Worm (Caenorhabditis elegans): ENCODE measurements around the gene str-6.

- TF ChIP-seq eyg-1 (tag; optimal IDR thresholded peaks at IDR 0.05), result no peak
- TF ChIP-seq zip-5 (tag; optimal IDR thresholded peaks at IDR 0.05), result no peak
- no peak for TF ChIP-seq dve-1 (tag; optimal IDR thresholded peaks at IDR 0.05)
- TF ChIP-seq rnt-1 (tag; optimal IDR thresholded peaks at IDR 0.05), result no peak
- TF ChIP-seq nhr-11 (tag; optimal IDR thresholded peaks at IDR 0.05), result no peak
- TF ChIP-seq ceh-48 (tag; optimal IDR thresholded peaks at IDR 0.05), result no peak
- no peak for TF ChIP-seq ets-4 (tag; optimal IDR thresholded peaks at IDR 0.05)
- TF ChIP-seq ceh-34 (tag; optimal IDR thresholded peaks at IDR 0.05), result no peak
- no peak for TF ChIP-seq ref-2 (tag; optimal IDR thresholded peaks at IDR 0.05)
Measured at ce11 chrV:15779128-15779729, 29.2 kb upstream of the str-6 start, which contains the start of the genes nhr-285 and irld-52.

Data from whole organism, late embryonic.